Worm (Caenorhabditis elegans) whole organism, dauer: ENCODE results near the gene hic-1.

Source experiments
- unc-62 ChIP-seq: sonication (generic microtip); optimal IDR thresholded peaks from 2 replicates; lab custom pipeline; 2017; ENCODE audit warnings: missing biosample characterization, missing genetic modification reagents, missing genetic modification characterization

The hic-1 gene

DNA sequence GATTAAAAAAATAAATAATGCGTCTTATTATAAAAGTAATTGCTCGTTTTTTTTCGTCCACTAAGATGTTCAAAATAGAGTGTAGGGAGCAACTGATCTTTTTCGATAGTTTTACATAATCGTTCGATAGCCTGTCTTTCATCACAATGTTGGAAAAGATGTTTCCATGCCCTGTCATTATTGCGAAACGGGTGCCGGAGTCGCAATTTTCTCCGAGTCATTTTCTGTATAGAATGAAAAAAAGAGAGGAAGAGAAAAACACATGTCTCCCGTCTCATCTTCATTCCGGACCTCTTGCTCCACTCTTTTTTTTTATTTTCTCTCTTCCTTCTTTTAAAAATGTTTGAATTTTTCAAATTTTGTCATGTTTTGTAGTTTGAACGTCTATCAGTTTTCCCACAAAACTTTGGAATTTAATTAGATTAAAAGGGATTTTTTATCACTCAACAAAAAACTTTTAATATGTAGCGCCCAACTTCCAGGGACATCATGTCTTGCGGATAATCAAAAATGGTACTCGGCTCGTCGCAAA, 45.8 kb downstream of the hic-1 start, which contains the start of gene svh-2:
Gene svh-2, plus strand, starts transcription at position 482 of the 532 bp plus-strand sequence.
- no peak for TF ChIP-seq unc-62 (GFP tag; lab: Kevin White, UChicago)

DNA sequence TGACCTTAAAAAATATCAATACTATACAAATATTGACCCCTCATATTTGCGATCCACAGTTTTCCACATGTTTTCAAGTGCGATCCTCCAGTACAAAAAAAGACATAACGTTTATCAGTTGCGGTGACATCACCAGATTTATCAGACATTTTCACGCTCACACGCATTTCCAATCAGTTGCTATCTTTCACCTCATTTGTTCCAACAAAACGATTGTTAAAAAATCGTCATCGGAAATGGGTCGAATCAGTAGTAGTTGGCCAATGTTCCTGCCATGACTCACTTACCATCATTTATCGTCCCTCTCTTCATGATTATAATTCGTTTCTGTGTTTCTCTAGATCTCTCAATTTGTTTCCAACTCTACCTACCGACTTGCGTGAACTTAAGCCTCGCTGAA, 47.0 kb downstream of the hic-1 start:
- no peak for TF ChIP-seq unc-62 (GFP tag; lab: Kevin White, UChicago)

DNA sequence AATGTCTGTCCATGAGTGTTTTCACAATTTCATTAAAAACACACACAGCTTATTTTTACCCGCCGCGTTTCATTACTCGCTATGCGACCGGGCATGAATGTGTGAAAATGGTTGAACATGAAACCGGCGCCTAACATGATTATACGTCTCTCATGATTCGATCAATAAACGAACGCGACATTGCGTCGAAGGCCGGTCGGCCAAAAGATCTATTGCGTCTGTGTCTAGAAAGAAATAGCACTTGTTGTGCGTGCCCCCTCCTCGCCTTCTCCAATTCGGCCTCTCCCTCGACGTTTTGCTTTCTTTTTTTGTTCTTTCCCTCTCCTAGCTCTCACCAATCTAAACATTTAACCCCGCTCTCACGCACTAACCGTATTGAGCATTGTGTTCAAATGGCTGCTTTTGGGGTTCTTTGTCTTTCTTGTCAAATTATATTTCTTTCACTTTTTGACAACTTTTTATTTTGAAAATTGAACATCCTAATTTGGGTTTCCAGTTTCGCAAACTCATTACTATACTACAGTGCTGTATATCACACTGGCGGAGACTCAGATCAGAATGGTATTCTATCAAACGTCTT, 47.5 kb downstream of the hic-1 start:
- no peak for TF ChIP-seq unc-62 (GFP tag; lab: Kevin White, UChicago)
